Fruit fly (Drosophila melanogaster) whole organism, adult: ENCODE data around the gene Nlg2.

ENCODE experiments used
- CG11617 ChIP-seq: fragments of 200-800 bp; sonication (Bioruptor generic); optimal IDR thresholded peaks from 2 replicates; lab custom pipeline; 2017; ENCODE audit warnings: mild to moderate bottlenecking, missing biosample characterization, missing genetic modification reagents, missing genetic modification characterization
- CG12768 ChIP-seq: fragments of 200-800 bp; sonication (Bioruptor generic); optimal IDR thresholded peaks from 2 replicates; lab custom pipeline; 2017; ENCODE audit warnings: missing biosample characterization, missing genetic modification characterization, mild to moderate bottlenecking, moderate library complexity, missing genetic modification reagents
- CG14711 ChIP-seq: fragments of 200-800 bp; sonication (Bioruptor generic); optimal IDR thresholded peaks from 2 replicates; lab custom pipeline; 2018; ENCODE audit warnings: missing biosample characterization, mild to moderate bottlenecking, missing genetic modification characterization, moderate library complexity
- CG1620 ChIP-seq: fragments of 200-800 bp; sonication (Bioruptor generic); optimal IDR thresholded peaks from 2 replicates; lab custom pipeline; 2016; ENCODE audit warnings: missing biosample characterization, missing genetic modification characterization
- CG33017 ChIP-seq: fragments of 200-800 bp; sonication (Bioruptor generic); optimal IDR thresholded peaks from 2 replicates; lab custom pipeline; 2018; ENCODE audit warnings: missing biosample characterization, mild to moderate bottlenecking, missing genetic modification characterization, moderate library complexity
- CG5204 ChIP-seq: fragments of 200-800 bp; sonication (Bioruptor generic); optimal IDR thresholded peaks from 2 replicates; lab custom pipeline; 2016; ENCODE audit warnings: missing biosample characterization, missing genetic modification characterization
- CG7045 ChIP-seq: fragments of 200-800 bp; sonication (Bioruptor generic); optimal IDR thresholded peaks from 2 replicates; lab custom pipeline; 2017; ENCODE audit warnings: missing biosample characterization, mild to moderate bottlenecking, missing genetic modification characterization
- CG7101 ChIP-seq: fragments of 200-800 bp; sonication (Bioruptor generic); optimal IDR thresholded peaks from 2 replicates; lab custom pipeline; 2018; ENCODE audit warnings: missing biosample characterization, mild to moderate bottlenecking, missing genetic modification characterization, moderate library complexity
- Clk ChIP-seq: fragments of 200-800 bp; sonication (Bioruptor generic); optimal IDR thresholded peaks from 2 replicates; lab custom pipeline; 2017; ENCODE audit warnings: missing biosample characterization, missing genetic modification characterization
- Crg-1 ChIP-seq: fragments of 200-800 bp; sonication (Bioruptor generic); optimal IDR thresholded peaks from 2 replicates; lab custom pipeline; 2016; ENCODE audit warnings: missing biosample characterization, missing genetic modification characterization
- Hr96 ChIP-seq: fragments of 200-800 bp; sonication (Bioruptor generic); optimal IDR thresholded peaks from 2 replicates; lab custom pipeline; 2016; ENCODE audit warnings: missing biosample characterization, missing genetic modification characterization
- Mnt ChIP-seq: fragments of 200-800 bp; sonication (Bioruptor generic); optimal IDR thresholded peaks from 2 replicates; lab custom pipeline; 2016; ENCODE audit warnings: missing biosample characterization, mild to moderate bottlenecking, missing genetic modification characterization
- bab1 ChIP-seq: fragments of 200-800 bp; sonication (Bioruptor generic); optimal IDR thresholded peaks from 3 replicates; lab custom pipeline; 2019; ENCODE audit warnings: missing biosample characterization, mild to moderate bottlenecking, missing genetic modification characterization, moderate library complexity
- cic ChIP-seq: fragments of 200-800 bp; sonication (Bioruptor generic); optimal IDR thresholded peaks from 2 replicates; lab custom pipeline; 2017; ENCODE audit warnings: missing biosample characterization, mild to moderate bottlenecking, missing genetic modification characterization, moderate library complexity
- cnc ChIP-seq, 2 experiments: fragments of >200 bp; optimal IDR thresholded peaks; 2 replicates each; lab custom pipeline; 2017
- kay ChIP-seq: fragments of 200-800 bp; sonication (Bioruptor generic); peaks from one replicate; lab custom pipeline; 2016; ENCODE audit warnings: missing biosample characterization, missing genetic modification characterization, borderline replicate concordance
- ovo ChIP-seq: fragments of 200-800 bp; sonication (Bioruptor generic); optimal IDR thresholded peaks from 2 replicates; lab custom pipeline; 2016; ENCODE audit warnings: missing biosample characterization, missing genetic modification characterization
- pad ChIP-seq: fragments of 200-800 bp; sonication (Bioruptor generic); optimal IDR thresholded peaks from 3 replicates; lab custom pipeline; 2017; ENCODE audit warnings: missing biosample characterization, missing genetic modification characterization, mild to moderate bottlenecking, moderate library complexity, missing genetic modification reagents
- tj ChIP-seq: fragments of 200-800 bp; sonication (Bioruptor generic); optimal IDR thresholded peaks from 3 replicates; lab custom pipeline; 2017; ENCODE audit warnings: missing biosample characterization, mild to moderate bottlenecking, missing genetic modification characterization, moderate library complexity
- toe ChIP-seq: fragments of 200-800 bp; sonication (Bioruptor generic); optimal IDR thresholded peaks from 2 replicates; lab custom pipeline; 2016; ENCODE audit warnings: missing biosample characterization, missing genetic modification characterization

Gene Nlg2

dm6 chr2L:6870289-6870688 is 4.4 kb upstream of the Nlg2 start, which contains the start of gene Nha1:
Gene Nha1, minus strand, starts transcription at chr2L:6870389.
- no peak for TF ChIP-seq CG7045 (GFP tag; lab: Kevin White, UChicago)
- TF ChIP-seq Mnt (GFP tag; lab: Kevin White, UChicago), result no peak
- TF ChIP-seq cnc (optimal IDR thresholded peaks at IDR 0.05; lab: Kevin White, UChicago), result no peak
- TF ChIP-seq tj (GFP tag; lab: Kevin White, UChicago), result no peak
- TF ChIP-seq CG14711 (tag; lab: Kevin White, UChicago), result no peak
- TF ChIP-seq CG1620 (GFP tag; lab: Kevin White, UChicago), result no peak
- TF ChIP-seq Clk (GFP tag; lab: Kevin White, UChicago), result no peak
- TF ChIP-seq cic (GFP tag; lab: Kevin White, UChicago), result no peak
- TF ChIP-seq Hr96 (GFP tag; lab: Kevin White, UChicago), result no peak
- no peak for TF ChIP-seq CG33017 (tag; lab: Kevin White, UChicago)
- no peak for TF ChIP-seq CG7101 (tag; lab: Kevin White, UChicago)
- no peak for TF ChIP-seq toe (GFP tag; lab: Kevin White, UChicago)
- TF ChIP-seq pad (GFP tag; lab: Kevin White, UChicago), result no peak
- no peak for TF ChIP-seq Crg-1
- no peak for TF ChIP-seq CG12768 (GFP tag; lab: Kevin White, UChicago)
- TF ChIP-seq CG5204 (GFP tag; lab: Kevin White, UChicago), result no peak
- TF ChIP-seq kay, result no peak
- no peak for TF ChIP-seq bab1
- no peak for TF ChIP-seq ovo (GFP tag; lab: Kevin White, UChicago)
- no peak for TF ChIP-seq CG11617 (GFP tag; lab: Kevin White, UChicago)

dm6 chr2L:6870777-6871176 is 3.9 kb upstream of the Nlg2 start:
- TF ChIP-seq pad (GFP tag; lab: Kevin White, UChicago) (no peak), CG7045 (GFP tag; lab: Kevin White, UChicago) (no peak), CG14711 (tag; lab: Kevin White, UChicago) (no peak), CG12768 (GFP tag; lab: Kevin White, UChicago) (no peak), bab1 (no peak), cic (GFP tag; lab: Kevin White, UChicago) (no peak), Hr96 (GFP tag; lab: Kevin White, UChicago) (no peak), CG7101 (tag; lab: Kevin White, UChicago) (no peak), CG5204 (GFP tag; lab: Kevin White, UChicago) (no peak), CG11617 (GFP tag; lab: Kevin White, UChicago) (no peak), Crg-1 (no peak), Mnt (GFP tag; lab: Kevin White, UChicago) (no peak), toe (GFP tag; lab: Kevin White, UChicago) (no peak), CG1620 (GFP tag; lab: Kevin White, UChicago) (no peak), CG33017 (tag; lab: Kevin White, UChicago) (no peak), Clk (GFP tag; lab: Kevin White, UChicago) (no peak)

- TF ChIP-seq Hr96 (GFP tag; lab: Kevin White, UChicago), result no peak
- no peak for TF ChIP-seq pad (GFP tag; lab: Kevin White, UChicago)
These were observed 694 bp upstream of the Nlg2 start for dm6 chr2L:6874006-6874405.

DNA sequence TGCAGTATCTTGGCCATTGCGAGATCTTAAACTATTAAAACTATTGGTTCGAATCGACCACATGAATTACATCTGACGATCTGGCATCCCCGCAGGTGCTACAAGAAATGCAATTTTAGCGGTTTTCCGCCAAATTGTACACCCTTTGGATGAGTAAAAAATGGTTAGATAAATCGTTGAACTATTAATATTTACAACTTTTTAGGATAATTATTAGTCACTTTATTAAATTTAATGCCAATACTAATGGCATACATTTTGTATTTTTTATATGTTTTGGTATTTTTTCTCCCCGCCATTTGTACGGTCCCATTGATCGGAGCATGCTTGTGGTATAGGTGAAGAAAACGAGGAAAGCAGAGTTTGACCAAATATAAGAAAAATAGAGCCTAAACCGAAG is 33.1 kb downstream of the Nlg2 start, which contains the start of the genes Polr1F and Rat1:
Gene Polr1F (minus strand): TSS at position 84 of the 400 bp plus-strand sequence.
Gene Rat1 (plus strand): TSS at position 323 of the 400 bp plus-strand sequence.
- TF ChIP-seq pad (GFP tag; lab: Kevin White, UChicago) (no peak), tj (GFP tag; lab: Kevin White, UChicago) (no peak), Hr96 (GFP tag; lab: Kevin White, UChicago) (no peak), CG1620 (GFP tag; lab: Kevin White, UChicago) (peak; percentile 25), Mnt (GFP tag; lab: Kevin White, UChicago) (peak; percentile 77), Crg-1 (no peak), CG11617 (GFP tag; lab: Kevin White, UChicago) (peak; percentile 16), bab1 (peak; percentile 27), CG7101 (tag; lab: Kevin White, UChicago) (no peak), CG12768 (GFP tag; lab: Kevin White, UChicago) (no peak), cnc (optimal IDR thresholded peaks at IDR 0.05; lab: Kevin White, UChicago) (no peak), toe (GFP tag; lab: Kevin White, UChicago) (no peak), CG7045 (GFP tag; lab: Kevin White, UChicago) (no peak), cic (GFP tag; lab: Kevin White, UChicago) (no peak), kay (no peak), CG5204 (GFP tag; lab: Kevin White, UChicago) (no peak), CG33017 (tag; lab: Kevin White, UChicago) (no peak), CG14711 (tag; lab: Kevin White, UChicago) (peak; percentile 17), ovo (GFP tag; lab: Kevin White, UChicago) (no peak), Clk (GFP tag; lab: Kevin White, UChicago) (no peak)

DNA sequence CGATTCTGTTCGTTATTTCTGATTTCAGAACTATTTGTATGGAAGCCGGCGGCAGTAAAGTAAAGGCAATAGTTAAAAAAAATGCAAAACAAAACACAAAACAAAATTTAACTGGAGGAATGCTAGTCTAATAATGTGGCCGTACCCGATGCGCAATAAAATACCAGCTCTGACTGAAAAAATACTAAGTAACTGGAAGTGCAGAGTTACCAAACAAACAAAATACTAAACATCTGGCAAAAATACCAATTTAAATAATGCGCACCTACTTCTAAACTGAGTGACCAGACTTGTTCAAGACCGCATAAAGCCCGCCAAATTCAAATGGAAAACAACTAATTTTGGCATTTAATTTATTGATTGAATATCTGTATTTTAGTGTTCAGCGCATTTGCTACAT is 39.3 kb downstream of the Nlg2 start, which contains the start of gene Wee1:
Gene Wee1 (minus strand): TSS at position 175 of the 400 bp plus-strand sequence.
- TF ChIP-seq pad (GFP tag; lab: Kevin White, UChicago), result no peak
- no peak for TF ChIP-seq cic (GFP tag; lab: Kevin White, UChicago)
- no peak for TF ChIP-seq cnc (optimal IDR thresholded peaks at IDR 0.05; lab: Kevin White, UChicago)
- peak; percentile 60 for TF ChIP-seq bab1
- no peak for TF ChIP-seq CG1620 (GFP tag; lab: Kevin White, UChicago)
- peak; percentile 39 for TF ChIP-seq Mnt (GFP tag; lab: Kevin White, UChicago)
- peak; percentile 0 for TF ChIP-seq CG7101 (tag; lab: Kevin White, UChicago)
- TF ChIP-seq Crg-1, result no peak
- no peak for TF ChIP-seq CG33017 (tag; lab: Kevin White, UChicago)
- peak; percentile 3 for TF ChIP-seq CG14711 (tag; lab: Kevin White, UChicago)
- TF ChIP-seq Hr96 (GFP tag; lab: Kevin White, UChicago), result no peak
- no peak for TF ChIP-seq CG5204 (GFP tag; lab: Kevin White, UChicago)
- TF ChIP-seq toe (GFP tag; lab: Kevin White, UChicago), result no peak
- TF ChIP-seq CG12768 (GFP tag; lab: Kevin White, UChicago), result no peak
